Worm (Caenorhabditis elegans) whole organism, late embryonic: ENCODE measurements around the gene F59B2.8.

ENCODE experiments used
- ama-1 ChIP-seq: fragments of 150-350 bp; optimal IDR thresholded peaks from 2 replicates; lab custom pipeline; 2014
- ceh-24 ChIP-seq: sonication (generic microtip); optimal IDR thresholded peaks from 2 replicates; lab custom pipeline; 2016; ENCODE audit warnings: mild to moderate bottlenecking, missing genetic modification characterization, missing compliant biosample characterization
- ceh-48 ChIP-seq: sonication (generic microtip); optimal IDR thresholded peaks from 2 replicates; lab custom pipeline; 2016; ENCODE audit warnings: missing genetic modification characterization, inconsistent platforms, missing compliant biosample characterization
- ceh-9 ChIP-seq: sonication (generic microtip); optimal IDR thresholded peaks from 2 replicates; lab custom pipeline; 2016; ENCODE audit warnings: mild to moderate bottlenecking, missing genetic modification characterization, inconsistent platforms, missing compliant biosample characterization
- fax-1 ChIP-seq: sonication (generic microtip); optimal IDR thresholded peaks from 2 replicates; lab custom pipeline; 2016; ENCODE audit warnings: missing genotype, missing genetic modification characterization, missing compliant biosample characterization
- fkh-6 ChIP-seq: sonication (generic microtip); optimal IDR thresholded peaks from 2 replicates; lab custom pipeline; 2016; ENCODE audit warnings: missing genetic modification characterization, missing compliant biosample characterization
- lin-11 ChIP-seq: fragments of 200-800 bp; sonication (Bioruptor generic); optimal IDR thresholded peaks from 2 replicates; lab custom pipeline; 2018; ENCODE audit warnings: mild to moderate bottlenecking, missing genetic modification characterization, missing compliant biosample characterization
- pag-3 ChIP-seq: sonication (generic microtip); optimal IDR thresholded peaks from 2 replicates; lab custom pipeline; 2016; ENCODE audit warnings: missing compliant biosample characterization, missing genetic modification characterization, borderline replicate concordance
- pha-4 ChIP-seq: fragments of 150-350 bp; optimal IDR thresholded peaks from 2 replicates; lab custom pipeline; 2018; ENCODE audit warnings: missing biosample characterization, missing genetic modification reagents, missing genetic modification characterization
- rnt-1 ChIP-seq: sonication (generic microtip); optimal IDR thresholded peaks from 2 replicates; lab custom pipeline; 2016; ENCODE audit warnings: missing genetic modification characterization, missing compliant biosample characterization
- unc-86 ChIP-seq: sonication (generic microtip); optimal IDR thresholded peaks from 2 replicates; lab custom pipeline; 2016; ENCODE audit warnings: missing genetic modification characterization, missing compliant biosample characterization

DNA sequence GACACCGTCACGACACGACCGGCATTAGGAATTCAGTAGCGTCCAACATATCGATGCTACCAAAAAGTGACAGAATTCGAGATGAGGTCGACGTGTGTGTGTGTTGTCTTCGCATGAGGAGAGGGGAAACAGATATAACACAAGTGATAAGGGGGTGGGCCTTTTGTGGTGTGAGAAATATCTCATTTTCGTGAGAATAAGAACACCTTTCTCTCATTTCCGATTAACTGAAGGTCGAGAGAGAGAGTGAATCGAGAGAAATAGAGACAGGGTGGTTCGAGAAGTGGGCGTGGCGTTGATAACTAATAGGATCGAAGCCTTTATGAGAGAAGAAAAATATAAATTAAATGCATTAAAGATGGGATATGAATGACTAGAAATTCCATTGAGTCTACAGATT is 26.9 kb downstream of the F59B2.8 start:
- no peak for TF ChIP-seq pag-3
- TF ChIP-seq lin-11 (tag; lab: Kevin White, UChicago) = no peak
- TF ChIP-seq ceh-9 (tag; lab: Kevin White, UChicago) = no peak
- TF ChIP-seq rnt-1 (tag; lab: Kevin White, UChicago) = no peak
- TF ChIP-seq unc-86 (tag; lab: Kevin White, UChicago) = no peak
- no peak for TF ChIP-seq fkh-6 (tag; lab: Kevin White, UChicago)
- TF ChIP-seq fax-1 = no peak
- no peak for TF ChIP-seq ama-1 (lab: Kevin White, UChicago)
- TF ChIP-seq pha-4 (tag; lab: Kevin White, UChicago) = no peak
- no peak for TF ChIP-seq ceh-48 (tag; lab: Kevin White, UChicago)
- no peak for TF ChIP-seq ceh-24 (tag; lab: Kevin White, UChicago)
